Fruit fly (Drosophila melanogaster): ENCODE results near the gene CG9391.

The CG9391 gene

dm6 chr3L:21298375-21298774, 30.2 kb upstream of the CG9391 start, which contains the start of gene CG43702:
CG43702 (plus strand) TSS chr3L:21298675.
- TF ChIP-seq salr (GFP tag; optimal IDR thresholded peaks at IDR 0.05) (no peak), fd59A (GFP tag; optimal IDR thresholded peaks at IDR 0.05) (no peak)

dm6 chr3L:21297703-21298102, 29.6 kb upstream of the CG9391 start, which contains the start of gene Edg78E:
Edg78E (minus strand) TSS chr3L:21297803.
- TF ChIP-seq cyc (GFP tag; optimal IDR thresholded peaks at IDR 0.05) (no peak), CG15336 (GFP tag; IDR thresholded peaks at IDR 0.05) (no peak), fkh (GFP tag; optimal IDR thresholded peaks at IDR 0.05) (no peak), CG6792 (GFP tag; optimal IDR thresholded peaks at IDR 0.05) (no peak), Hr38 (GFP tag; optimal IDR thresholded peaks at IDR 0.05) (no peak), acj6 (GFP tag; optimal IDR thresholded peaks at IDR 0.05) (no peak), eg (GFP tag; IDR thresholded peaks at IDR 0.05) (no peak), CG3032 (tag; optimal IDR thresholded peaks at IDR 0.05) (no peak), Lpt (GFP tag; optimal IDR thresholded peaks at IDR 0.05) (no peak), Eip93F (GFP tag; optimal IDR thresholded peaks at IDR 0.05) (no peak), CG3919 (GFP tag; optimal IDR thresholded peaks at IDR 0.05) (no peak), Hr39 (GFP tag; optimal IDR thresholded peaks at IDR 0.05) (no peak), salr (GFP tag; optimal IDR thresholded peaks at IDR 0.05) (no peak), CG31627 (GFP tag; optimal IDR thresholded peaks at IDR 0.05) (no peak), CG6854 (GFP tag; optimal IDR thresholded peaks at IDR 0.05) (no peak), OdsH (GFP tag; optimal IDR thresholded peaks at IDR 0.05) (no peak), CG7368 (GFP tag; optimal IDR thresholded peaks at IDR 0.05) (no peak), Ets21C (GFP tag; optimal IDR thresholded peaks at IDR 0.05) (no peak), Sox102F (GFP tag; optimal IDR thresholded peaks at IDR 0.05) (no peak)

DNA sequence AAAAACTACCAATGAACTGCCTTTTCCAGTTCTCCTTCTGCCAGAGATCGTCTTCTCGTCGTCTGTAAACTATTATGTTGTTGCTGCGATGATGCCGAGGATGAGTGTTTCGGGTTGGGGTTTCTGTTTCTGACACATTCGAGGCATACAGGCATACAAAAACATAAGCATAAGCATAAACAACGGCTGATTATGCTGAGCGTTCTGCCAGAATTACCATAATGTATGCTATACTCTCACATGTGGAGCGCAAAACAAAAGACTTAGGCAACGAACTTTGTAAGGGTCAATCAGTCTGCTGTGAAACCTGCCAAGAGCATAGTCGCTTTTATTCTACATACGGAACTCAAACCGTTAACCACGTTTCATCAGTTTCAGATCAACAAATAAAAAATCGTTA, 26.1 kb upstream of the CG9391 start, which contains the start of gene Cpr78Cb:
Cpr78Cb (plus strand) TSS at position 291 of the 400 bp plus-strand sequence.
- TF ChIP-seq Lpt (GFP tag; optimal IDR thresholded peaks at IDR 0.05) (no peak), Hr39 (GFP tag; optimal IDR thresholded peaks at IDR 0.05) (no peak), eg (GFP tag; IDR thresholded peaks at IDR 0.05) (no peak), fkh (GFP tag; optimal IDR thresholded peaks at IDR 0.05) (no peak)

dm6 chr3L:21292700-21293099, 24.6 kb upstream of the CG9391 start, which contains the start of gene Cpr78Ca:
Cpr78Ca (minus strand) TSS chr3L:21292800.
- no peak for TF ChIP-seq CG8632 (GFP tag; optimal IDR thresholded peaks at IDR 0.05)
- no peak for TF ChIP-seq Lpt (GFP tag; optimal IDR thresholded peaks at IDR 0.05)
- TF ChIP-seq fkh (GFP tag; optimal IDR thresholded peaks at IDR 0.05), result no peak
- TF ChIP-seq Eip78C (GFP tag), result no peak
- no peak for TF ChIP-seq CG4318 (GFP tag; optimal IDR thresholded peaks at IDR 0.05)
- no peak for TF ChIP-seq OdsH (GFP tag; optimal IDR thresholded peaks at IDR 0.05)
- TF ChIP-seq Sox14 (GFP tag; optimal IDR thresholded peaks at IDR 0.05), result no peak
- no peak for TF ChIP-seq Ets21C (GFP tag; optimal IDR thresholded peaks at IDR 0.05)
- TF ChIP-seq CG6163 (GFP tag; IDR thresholded peaks at IDR 0.05), result no peak
- TF ChIP-seq eg (GFP tag; IDR thresholded peaks at IDR 0.05), result no peak
- TF ChIP-seq Eip93F (GFP tag; optimal IDR thresholded peaks at IDR 0.05), result no peak
- TF ChIP-seq CG34406 (GFP tag; optimal IDR thresholded peaks at IDR 0.05), result no peak
- no peak for TF ChIP-seq CG7368 (GFP tag; optimal IDR thresholded peaks at IDR 0.05)

DNA sequence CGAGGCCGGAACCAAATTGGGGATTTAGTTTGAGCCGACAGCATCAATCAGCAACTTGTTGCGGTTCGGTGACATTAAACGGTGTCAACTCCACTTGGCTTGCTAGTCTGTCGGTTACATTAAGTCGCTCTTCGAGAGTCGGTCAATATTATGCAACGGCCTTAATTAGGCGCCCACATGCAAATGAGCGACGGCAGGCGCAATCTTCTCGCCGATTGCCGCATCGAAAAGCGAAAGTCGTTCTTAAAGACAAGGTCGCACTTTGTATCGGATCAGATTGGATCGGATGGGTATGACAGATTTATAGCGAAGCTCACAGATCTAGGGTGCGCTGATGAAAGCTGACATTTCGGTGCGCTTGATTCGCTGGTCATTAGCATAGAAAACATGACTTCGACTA, 22.9 kb upstream of the CG9391 start:
- TF ChIP-seq dsx (GFP tag; optimal IDR thresholded peaks at IDR 0.05; ENCODE audit: poor library complexity, severe bottlenecking) (no peak), CG11762 (GFP tag; optimal IDR thresholded peaks at IDR 0.05; ENCODE audit: insufficient read depth) (no peak), fd59A (GFP tag; optimal IDR thresholded peaks at IDR 0.05) (no peak), ss (GFP tag; optimal IDR thresholded peaks at IDR 0.05) (no peak), Smox (GFP tag; optimal IDR thresholded peaks at IDR 0.05) (no peak), CG6854 (GFP tag; optimal IDR thresholded peaks at IDR 0.05) (no peak), CG9139 (GFP tag; optimal IDR thresholded peaks at IDR 0.05) (no peak), Sox15 (GFP tag; optimal IDR thresholded peaks at IDR 0.05) (no peak), OdsH (GFP tag; optimal IDR thresholded peaks at IDR 0.05) (no peak), CG6792 (GFP tag; optimal IDR thresholded peaks at IDR 0.05) (no peak), salr (GFP tag; optimal IDR thresholded peaks at IDR 0.05) (no peak), CG7368 (GFP tag; optimal IDR thresholded peaks at IDR 0.05) (no peak), Sox102F (GFP tag; optimal IDR thresholded peaks at IDR 0.05) (no peak), CG3032 (tag; optimal IDR thresholded peaks at IDR 0.05) (no peak), CG3919 (GFP tag; optimal IDR thresholded peaks at IDR 0.05) (no peak), CG11294 (GFP tag; IDR thresholded peaks at IDR 0.05) (no peak), CG8632 (GFP tag; optimal IDR thresholded peaks at IDR 0.05) (no peak), CG11902 (GFP tag; optimal IDR thresholded peaks at IDR 0.05) (no peak), CG6276 (GFP tag; optimal IDR thresholded peaks at IDR 0.05) (no peak)

All from whole organism, prepupa.